Worm (Caenorhabditis elegans) whole organism, L3 larva: ENCODE measurements around the gene prx-19.

Experiments used
- aly-2 ChIP-seq: fragments of 150-350 bp; optimal IDR thresholded peaks from 2 replicates; lab custom pipeline; 2014; ENCODE audit warnings: missing biosample characterization, missing genetic modification characterization
- ceh-82 ChIP-seq: fragments of 150-350 bp; optimal IDR thresholded peaks from 2 replicates; lab custom pipeline; 2014; ENCODE audit warnings: missing biosample characterization, missing genetic modification characterization
- elt-3 ChIP-seq, 3 experiments: fragments of 150-350 bp in 1 of 3; sonication (generic microtip) in 2 of 3; optimal IDR thresholded peaks; 2 replicates in 2 of 3; 4 replicates in 1 of 3; lab custom pipeline; 2014 to 2017; ENCODE audit warnings: missing biosample characterization in 3 of 3, missing genetic modification characterization in 3 of 3
- lin-15B ChIP-seq: fragments of 150-350 bp; optimal IDR thresholded peaks from 2 replicates; lab custom pipeline; 2014; ENCODE audit warnings: missing biosample characterization, missing genetic modification characterization
- nfya-1 ChIP-seq: sonication (generic microtip); optimal IDR thresholded peaks from 2 replicates; lab custom pipeline; 2017; ENCODE audit warnings: missing genetic modification characterization, mild to moderate bottlenecking, missing compliant biosample characterization, antibody characterized with exemption, moderate library complexity; ENCODE audit not compliant: insufficient read depth
- nhr-12 ChIP-seq: fragments of 150-350 bp; optimal IDR thresholded peaks from 2 replicates; lab custom pipeline; 2014; ENCODE audit warnings: missing biosample characterization, missing genetic modification characterization
- nhr-77 ChIP-seq: fragments of 150-350 bp; optimal IDR thresholded peaks from 2 replicates; lab custom pipeline; 2014; ENCODE audit warnings: missing biosample characterization, missing genetic modification characterization
- snpc-4 ChIP-seq: fragments of 150-350 bp; optimal IDR thresholded peaks from 2 replicates; lab custom pipeline; 2014; ENCODE audit warnings: missing biosample characterization, missing genetic modification characterization
- unc-39 ChIP-seq: sonication (generic microtip); optimal IDR thresholded peaks from 4 replicates; lab custom pipeline; 2017; ENCODE audit warnings: missing biosample characterization, missing genetic modification characterization

DNA sequence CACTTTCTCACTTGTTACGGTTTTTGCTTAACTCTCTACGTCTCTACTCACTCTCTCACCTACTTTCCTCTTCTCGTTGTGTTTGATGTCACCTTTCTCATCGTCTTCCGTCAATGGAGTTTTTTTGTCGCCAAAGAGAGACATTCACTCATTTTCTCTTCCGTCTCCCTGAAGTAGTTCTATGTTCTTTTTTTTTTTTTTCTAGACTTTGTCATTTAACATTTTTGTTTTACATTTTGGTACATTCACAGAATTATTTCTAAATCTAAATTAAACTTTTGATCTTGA lies 8.4 kb downstream of the prx-19 start:
- TF ChIP-seq unc-39 (tag; lab: Kevin White, UChicago) (no peak), snpc-4 (tag; lab: Kevin White, UChicago) (no peak), nfya-1 (tag; lab: Kevin White, UChicago) (no peak), elt-3 (tag; optimal IDR thresholded peaks at IDR 0.05; lab: Kevin White, UChicago) (no peak), lin-15B (tag; lab: Kevin White, UChicago) (no peak), nhr-12 (tag; lab: Kevin White, UChicago) (no peak), ceh-82 (tag; lab: Kevin White, UChicago) (no peak), nhr-77 (tag; lab: Kevin White, UChicago) (no peak), aly-2 (no peak)
